Worm (Caenorhabditis elegans) whole organism, mixed stage, embryonic: ENCODE data around the gene jud-4.

ENCODE experiments used
- bed-3 ChIP-seq: fragments of 200-800 bp; sonication (Bioruptor generic); optimal IDR thresholded peaks from 3 replicates; lab custom pipeline; 2018; ENCODE audit warnings: mild to moderate bottlenecking, missing genetic modification characterization, moderate library complexity, missing compliant biosample characterization
- ceh-83 ChIP-seq: fragments of 200-800 bp; sonication (Bioruptor generic); optimal IDR thresholded peaks from 2 replicates; lab custom pipeline; 2018; ENCODE audit warnings: mild to moderate bottlenecking, missing genetic modification characterization, missing compliant biosample characterization
- ces-1 ChIP-seq: fragments of 150-350 bp; optimal IDR thresholded peaks from 2 replicates; lab custom pipeline; 2014; ENCODE audit warnings: missing biosample characterization, missing genetic modification reagents, missing genetic modification characterization
- elt-1 ChIP-seq: sonication (generic microtip); optimal IDR thresholded peaks from 2 replicates; lab custom pipeline; 2017; ENCODE audit warnings: missing genetic modification characterization, mild to moderate bottlenecking, missing compliant biosample characterization, antibody characterized with exemption, moderate library complexity, borderline replicate concordance; ENCODE audit not compliant: insufficient read depth
- flh-1 ChIP-seq: fragments of 200-800 bp; sonication (Bioruptor generic); optimal IDR thresholded peaks from 2 replicates; lab custom pipeline; 2018; ENCODE audit warnings: mild to moderate bottlenecking, missing genetic modification characterization, moderate library complexity, missing compliant biosample characterization
- lin-13 ChIP-seq: fragments of 150-350 bp; optimal IDR thresholded peaks from 2 replicates; lab custom pipeline; 2014; ENCODE audit warnings: missing biosample characterization, missing genetic modification characterization
- mab-5 ChIP-seq: fragments of 150-350 bp; optimal IDR thresholded peaks from 2 replicates; lab custom pipeline; 2014; ENCODE audit warnings: missing biosample characterization, missing genetic modification characterization
- nhr-28 ChIP-seq: fragments of 150-350 bp; optimal IDR thresholded peaks from 2 replicates; lab custom pipeline; 2014; ENCODE audit warnings: missing biosample characterization, missing genetic modification characterization
- pha-4 ChIP-seq: fragments of 150-350 bp; optimal IDR thresholded peaks from 2 replicates; lab custom pipeline; 2018; ENCODE audit warnings: missing biosample characterization, missing genetic modification reagents, missing genetic modification characterization
- unc-39 ChIP-seq: fragments of 150-350 bp; optimal IDR thresholded peaks from 2 replicates; lab custom pipeline; 2014; ENCODE audit warnings: missing biosample characterization, missing genetic modification characterization
- unc-62 ChIP-seq: fragments of 150-350 bp; optimal IDR thresholded peaks from 2 replicates; lab custom pipeline; 2014; ENCODE audit warnings: missing biosample characterization, missing genetic modification reagents, missing genetic modification characterization

DNA sequence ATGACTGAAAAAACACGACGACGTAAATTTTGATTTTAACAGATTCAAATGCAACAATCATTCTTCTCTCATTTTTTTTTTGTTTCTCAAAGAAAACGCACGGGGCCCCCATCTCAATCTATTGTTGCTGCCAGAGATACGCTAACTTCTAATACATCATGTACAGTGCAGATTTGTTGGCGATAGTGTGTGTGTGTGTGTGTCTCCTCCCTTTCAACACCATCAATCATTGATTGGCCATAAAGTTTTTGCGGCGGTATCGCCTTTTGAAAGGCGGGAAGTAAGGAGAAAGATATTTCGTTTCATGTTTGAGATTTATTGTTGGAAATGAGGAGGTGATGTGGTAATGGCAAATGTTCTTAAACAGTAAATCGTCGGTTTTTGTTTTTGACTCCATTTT, 43.3 kb downstream of the jud-4 start:
- TF ChIP-seq elt-1, result peak; percentile 33
- no peak for TF ChIP-seq lin-13 (tag; lab: Kevin White, UChicago)
- no peak for TF ChIP-seq nhr-28 (tag; lab: Kevin White, UChicago)
- TF ChIP-seq ces-1 (GFP tag; lab: Kevin White, UChicago), result no peak
- no peak for TF ChIP-seq ceh-83 (GFP tag; lab: Kevin White, UChicago)
- peak; percentile 19 for TF ChIP-seq unc-62 (GFP tag; lab: Kevin White, UChicago)
- no peak for TF ChIP-seq pha-4 (tag; lab: Kevin White, UChicago)
- no peak for TF ChIP-seq flh-1 (GFP tag; lab: Kevin White, UChicago)
- no peak for TF ChIP-seq bed-3 (GFP tag; lab: Kevin White, UChicago)
- no peak for TF ChIP-seq unc-39 (tag; lab: Kevin White, UChicago)
- no peak for TF ChIP-seq mab-5 (tag; lab: Kevin White, UChicago)
